Fruit fly (Drosophila melanogaster) whole organism: Measurements from ENCODE around the gene CG46306.

Experiments used
- CG8478 ChIP-seq: fragments of >200 bp; optimal IDR thresholded peaks from 2 replicates; lab custom pipeline; 2018; ENCODE audit warnings: inconsistent platforms
- Dll ChIP-seq: fragments of >200 bp; optimal IDR thresholded peaks from 2 replicates; lab custom pipeline; 2017
- EcR ChIP-seq, 2 experiments: fragments of >200 bp; optimal IDR thresholded peaks; 2 replicates each; lab custom pipeline; 2017; ENCODE audit warnings: missing biosample characterization in 2 of 2, missing genetic modification characterization in 2 of 2, missing genetic modification reagents in 2 of 2
- pan ChIP-seq: fragments of >200 bp; optimal IDR thresholded peaks from 2 replicates; lab custom pipeline; 2017
- psq ChIP-seq: fragments of >200 bp; optimal IDR thresholded peaks from 2 replicates; lab custom pipeline; 2017
- usp ChIP-seq: fragments of >200 bp; optimal IDR thresholded peaks from 2 replicates; lab custom pipeline; 2017; ENCODE audit warnings: missing biosample characterization, missing genetic modification characterization, mixed read lengths

Gene CG46306

DNA sequence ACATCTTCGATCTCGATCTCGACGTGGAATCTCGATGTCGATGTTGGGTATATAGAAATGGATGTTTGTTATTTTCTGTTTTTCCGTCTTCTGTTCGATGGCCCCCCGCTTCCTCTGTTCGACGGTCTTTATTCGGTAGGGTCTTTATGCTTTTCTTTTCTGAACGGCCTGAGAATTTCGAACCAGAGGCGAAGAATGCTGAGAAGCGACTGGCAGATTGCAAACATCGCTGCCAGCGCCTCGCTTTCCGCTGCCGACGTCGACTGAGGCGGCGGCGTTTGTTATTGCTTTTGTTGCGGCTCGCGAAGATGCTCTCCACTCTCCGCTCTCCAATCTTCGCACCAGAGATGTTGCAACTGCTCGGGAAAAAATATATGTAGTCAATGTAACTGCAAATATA, at the start of gene CG46306, which contains the start of gene CG13004:
TSS of gene CG46306 (minus strand) at position 217 of the 400 bp plus-strand sequence.
TSS of gene CG13004 (minus strand) at position 217 of the 400 bp plus-strand sequence.
- TF ChIP-seq CG8478 = no peak
- no peak for TF ChIP-seq EcR (GFP tag; optimal IDR thresholded peaks at IDR 0.05; lab: Kevin White, UChicago)
- no peak for TF ChIP-seq psq (lab: Kevin White, UChicago)
- TF ChIP-seq usp (GFP tag; lab: Kevin White, UChicago) = no peak
- no peak for TF ChIP-seq pan
- no peak for TF ChIP-seq Dll

DNA sequence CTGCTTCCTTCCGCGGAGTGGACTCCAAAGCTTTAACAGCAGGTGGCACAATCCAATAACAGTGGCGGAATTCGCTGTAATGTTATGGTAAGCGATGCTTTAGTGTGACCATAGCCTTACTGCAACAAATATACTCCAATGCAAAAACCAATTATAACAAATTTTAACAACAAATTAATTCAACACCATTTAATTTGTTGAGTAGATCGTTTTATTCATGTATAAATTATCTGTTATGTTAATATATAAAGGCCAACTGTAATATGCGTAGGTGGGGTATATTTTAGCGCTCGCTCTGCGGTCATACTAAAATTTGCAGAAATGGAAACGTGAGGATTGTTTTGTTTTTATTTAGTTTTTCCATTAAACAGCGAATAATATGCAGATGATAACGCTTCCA, 49.0 kb upstream of the CG46306 start, which contains the start of the genes Nprl2 and Polr3I:
TSS of gene Nprl2 (minus strand) at position 86 of the 400 bp plus-strand sequence.
TSS of gene Polr3I (plus strand) at position 302 of the 400 bp plus-strand sequence.
- no peak for TF ChIP-seq psq (lab: Kevin White, UChicago)
- no peak for TF ChIP-seq usp (GFP tag; lab: Kevin White, UChicago)

DNA sequence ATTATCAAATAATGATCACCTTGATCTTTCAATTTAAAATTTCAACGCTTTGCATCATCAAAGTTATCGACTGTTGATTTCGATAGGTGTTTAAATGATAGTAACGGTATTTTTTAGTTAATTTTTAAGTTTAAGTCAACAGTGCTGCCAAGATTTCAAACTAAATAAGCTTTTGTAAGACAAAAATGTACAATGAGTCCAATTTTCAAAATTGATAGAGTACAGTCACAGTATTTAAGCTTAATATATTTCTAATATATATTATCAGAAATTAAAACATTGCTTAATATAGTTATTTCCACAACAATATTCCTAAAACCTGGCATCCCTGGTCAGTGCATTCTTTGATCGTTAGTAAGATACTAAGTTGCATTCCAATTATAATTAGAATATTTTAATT, 45.7 kb upstream of the CG46306 start, which contains the start of gene CG4872:
TSS of gene CG4872 (plus strand) at position 333 of the 400 bp plus-strand sequence.
- TF ChIP-seq psq (lab: Kevin White, UChicago) (no peak), CG8478 (no peak), EcR (GFP tag; optimal IDR thresholded peaks at IDR 0.05; lab: Kevin White, UChicago) (no peak), Dll (no peak), pan (no peak), usp (GFP tag; lab: Kevin White, UChicago) (no peak)

DNA sequence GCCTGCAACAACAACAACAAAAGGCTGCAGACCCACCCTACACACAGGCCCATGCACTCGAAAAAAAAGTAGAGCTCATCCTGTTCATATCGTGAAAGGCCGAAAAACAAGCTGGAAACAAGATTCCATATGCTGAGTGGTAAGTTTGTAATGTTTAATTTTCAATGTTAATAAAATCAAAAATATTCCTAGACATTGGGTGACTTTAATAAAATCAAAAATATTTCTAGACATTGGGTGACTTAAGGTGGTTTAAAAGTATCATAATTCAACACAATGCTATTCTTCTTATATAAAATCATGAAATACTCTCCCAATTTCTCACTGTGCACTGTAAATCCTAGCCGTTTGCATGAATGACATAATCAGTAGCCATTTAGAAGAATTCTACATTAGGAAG, 44.7 kb upstream of the CG46306 start:
- TF ChIP-seq psq (lab: Kevin White, UChicago) (no peak), CG8478 (no peak), usp (GFP tag; lab: Kevin White, UChicago) (no peak), EcR (GFP tag; optimal IDR thresholded peaks at IDR 0.05; lab: Kevin White, UChicago) (no peak), pan (no peak), Dll (no peak)

DNA sequence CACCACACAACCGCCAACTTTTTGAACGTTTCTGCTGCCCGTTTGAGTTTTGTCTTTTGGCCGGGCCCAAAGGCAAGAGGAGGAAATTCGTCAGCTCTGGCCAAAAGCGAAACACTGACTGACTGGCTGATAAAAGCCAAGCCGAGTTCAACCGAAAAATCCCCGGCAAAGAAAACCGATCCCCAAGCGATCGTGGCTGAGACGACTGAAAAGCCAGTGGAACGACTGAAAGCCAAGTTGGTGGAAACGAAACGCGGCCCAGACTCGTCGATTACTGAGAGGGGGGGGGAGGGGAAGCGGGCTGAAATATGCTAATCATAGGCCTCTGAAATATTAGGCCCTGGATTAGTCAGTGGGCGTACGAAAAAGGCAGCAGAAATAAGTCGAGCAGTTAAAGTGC, 41.1 kb upstream of the CG46306 start, which contains the start of gene CG13003:
TSS of gene CG13003 (minus strand) at position 120 of the 400 bp plus-strand sequence.
- no peak for TF ChIP-seq psq (lab: Kevin White, UChicago)
- TF ChIP-seq EcR (GFP tag; optimal IDR thresholded peaks at IDR 0.05; lab: Kevin White, UChicago) = no peak
- no peak for TF ChIP-seq Dll
- TF ChIP-seq usp (GFP tag; lab: Kevin White, UChicago) = no peak
- no peak for TF ChIP-seq pan
- TF ChIP-seq CG8478 = no peak

DNA sequence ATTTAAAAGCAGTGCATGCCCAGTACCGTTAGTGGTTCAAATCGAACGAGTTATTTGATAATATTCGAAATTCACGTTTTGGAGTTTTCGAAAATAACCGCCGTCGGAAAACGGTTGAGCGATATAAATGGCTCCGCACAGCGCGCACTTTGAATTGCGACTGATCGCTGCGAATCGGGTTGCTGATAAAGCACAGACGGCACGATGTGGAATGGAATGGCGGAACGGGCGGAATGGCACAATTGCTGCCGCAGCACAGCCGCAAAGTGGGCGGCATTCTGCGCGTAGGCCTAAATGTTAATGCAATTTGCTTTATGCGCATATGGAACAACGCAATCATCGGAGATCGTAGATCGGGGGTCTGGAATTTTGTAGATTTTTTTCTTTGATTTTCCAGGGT, 39.4 kb upstream of the CG46306 start:
- TF ChIP-seq usp (GFP tag; lab: Kevin White, UChicago) = no peak
- TF ChIP-seq Dll = no peak
- no peak for TF ChIP-seq EcR (GFP tag; optimal IDR thresholded peaks at IDR 0.05; lab: Kevin White, UChicago)
- TF ChIP-seq pan = no peak
- no peak for TF ChIP-seq CG8478
- TF ChIP-seq psq (lab: Kevin White, UChicago) = no peak

DNA sequence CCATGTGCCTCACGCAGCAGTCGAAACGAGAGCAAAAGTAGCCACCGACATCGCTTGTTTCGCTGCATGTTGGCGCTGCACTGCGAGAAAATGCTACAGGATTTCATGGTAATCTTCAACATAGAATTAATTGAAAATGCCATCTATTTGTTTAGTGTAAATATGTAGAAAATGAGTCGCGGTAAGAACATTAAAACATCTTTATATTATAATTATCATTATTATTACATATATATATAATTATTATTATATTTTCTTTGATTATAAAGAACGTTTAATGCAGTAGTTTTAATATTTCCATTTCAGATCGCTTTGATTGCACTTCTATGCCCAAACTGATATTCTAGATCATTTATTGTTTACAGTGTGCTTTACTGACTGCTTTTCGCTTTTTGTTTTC, 37.7 kb upstream of the CG46306 start:
- TF ChIP-seq EcR (GFP tag; optimal IDR thresholded peaks at IDR 0.05; lab: Kevin White, UChicago) (no peak), Dll (no peak), CG8478 (no peak), psq (lab: Kevin White, UChicago) (no peak), pan (no peak), usp (GFP tag; lab: Kevin White, UChicago) (no peak)

DNA sequence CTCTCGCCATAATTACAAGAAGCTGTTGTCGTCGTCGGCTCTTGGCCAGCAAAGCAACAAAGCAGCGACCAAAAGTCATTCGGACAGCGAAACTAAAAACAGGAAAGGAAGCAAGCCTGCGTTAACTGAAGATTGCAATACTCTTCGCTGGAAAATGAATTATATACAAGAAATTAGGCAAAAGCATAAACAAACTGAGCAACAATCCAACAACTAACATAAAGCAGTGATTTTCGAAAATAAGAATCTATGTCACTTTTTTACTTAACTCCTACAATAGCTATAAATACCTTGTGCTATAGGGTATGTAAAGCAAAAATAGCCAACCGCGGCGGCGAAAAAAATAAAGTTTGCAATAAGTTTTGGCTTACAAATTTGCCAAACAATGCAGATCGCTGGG, 36.5 kb upstream of the CG46306 start:
- TF ChIP-seq Dll (no peak), psq (lab: Kevin White, UChicago) (no peak), CG8478 (no peak), pan (no peak), EcR (GFP tag; optimal IDR thresholded peaks at IDR 0.05; lab: Kevin White, UChicago) (no peak), usp (GFP tag; lab: Kevin White, UChicago) (no peak)

DNA sequence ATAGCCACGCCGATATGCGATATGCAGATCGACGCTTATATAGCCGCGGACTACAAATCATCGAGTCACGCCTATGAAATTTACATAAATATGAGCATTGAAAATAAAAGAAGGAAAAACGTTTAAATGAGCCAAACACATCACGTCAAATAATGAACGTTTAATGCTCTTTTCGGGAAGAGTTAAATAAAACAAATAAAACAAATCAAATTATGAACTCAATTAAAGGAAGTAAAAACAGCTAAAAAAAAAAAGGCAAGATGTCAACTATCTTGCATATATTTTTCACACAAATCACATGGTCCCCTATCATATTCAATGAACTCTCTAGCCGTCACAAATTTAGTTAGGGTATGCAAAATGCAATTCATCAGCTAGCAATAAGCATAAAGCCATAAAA, 32.3 kb upstream of the CG46306 start:
- TF ChIP-seq pan = no peak
- no peak for TF ChIP-seq psq (lab: Kevin White, UChicago)
- no peak for TF ChIP-seq CG8478
- no peak for TF ChIP-seq usp (GFP tag; lab: Kevin White, UChicago)
- TF ChIP-seq Dll = no peak
- TF ChIP-seq EcR (GFP tag; optimal IDR thresholded peaks at IDR 0.05; lab: Kevin White, UChicago) = no peak

DNA sequence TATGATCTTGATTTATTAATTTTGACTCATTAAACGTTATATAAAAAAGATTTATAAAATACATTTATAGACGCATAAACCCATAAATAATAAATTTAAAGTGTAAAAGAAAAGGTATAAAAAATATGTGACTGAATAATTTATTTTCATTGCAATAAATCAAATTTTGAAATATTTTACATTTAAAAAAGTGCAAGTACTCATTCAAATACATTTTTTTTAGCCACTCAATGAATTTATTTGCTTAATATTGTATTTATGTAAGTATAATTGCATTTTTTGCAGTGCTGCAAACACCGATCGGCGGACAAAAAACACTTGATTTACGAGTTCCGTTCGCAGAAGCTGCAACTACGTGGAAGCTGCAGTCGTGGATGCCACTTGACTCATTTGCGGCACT, 24.4 kb upstream of the CG46306 start:
- TF ChIP-seq CG8478 (no peak), pan (no peak), EcR (GFP tag; optimal IDR thresholded peaks at IDR 0.05; lab: Kevin White, UChicago) (no peak)

DNA sequence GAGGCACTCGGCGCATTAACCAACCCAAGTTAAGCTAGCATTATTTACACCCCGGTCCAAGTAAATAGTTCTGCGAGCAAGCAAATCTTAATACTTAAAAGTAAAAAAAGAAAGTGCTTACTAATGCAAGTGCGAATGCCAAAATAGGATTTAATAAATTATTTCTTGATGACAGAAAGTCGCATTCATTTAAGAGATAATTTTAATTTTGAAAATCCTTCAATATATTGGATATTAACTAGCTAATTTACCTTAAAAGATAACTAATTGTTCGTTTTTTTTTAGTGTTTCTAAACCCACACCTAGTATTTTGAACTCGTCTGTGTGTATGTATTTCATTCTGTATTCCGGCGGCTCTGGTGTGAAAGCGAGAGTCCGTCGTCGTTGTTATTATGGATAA, 19.4 kb upstream of the CG46306 start:
- TF ChIP-seq pan = no peak

DNA sequence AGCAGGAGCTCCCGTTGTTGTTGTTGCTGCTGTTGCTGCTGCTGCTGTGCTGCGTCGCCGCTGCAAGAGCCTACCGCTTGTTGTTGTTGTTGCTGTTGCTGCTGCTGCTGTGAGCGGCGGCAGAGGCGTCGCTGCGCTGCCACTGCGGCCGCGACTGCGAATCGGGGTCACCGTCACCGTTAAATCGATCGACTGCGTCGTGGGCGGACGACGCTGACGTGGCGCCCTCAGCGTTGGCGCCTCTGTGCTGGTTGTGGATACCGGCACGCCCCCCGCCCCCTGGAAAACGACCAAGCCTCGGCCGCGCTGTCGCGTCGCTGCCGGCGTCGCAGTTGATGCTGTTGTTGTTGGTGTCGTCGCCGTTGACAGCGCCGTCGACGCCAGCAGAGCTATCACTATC, 14.2 kb upstream of the CG46306 start:
- TF ChIP-seq usp (GFP tag; lab: Kevin White, UChicago) (no peak), Dll (no peak), CG8478 (no peak), EcR (GFP tag; optimal IDR thresholded peaks at IDR 0.05; lab: Kevin White, UChicago) (no peak)

DNA sequence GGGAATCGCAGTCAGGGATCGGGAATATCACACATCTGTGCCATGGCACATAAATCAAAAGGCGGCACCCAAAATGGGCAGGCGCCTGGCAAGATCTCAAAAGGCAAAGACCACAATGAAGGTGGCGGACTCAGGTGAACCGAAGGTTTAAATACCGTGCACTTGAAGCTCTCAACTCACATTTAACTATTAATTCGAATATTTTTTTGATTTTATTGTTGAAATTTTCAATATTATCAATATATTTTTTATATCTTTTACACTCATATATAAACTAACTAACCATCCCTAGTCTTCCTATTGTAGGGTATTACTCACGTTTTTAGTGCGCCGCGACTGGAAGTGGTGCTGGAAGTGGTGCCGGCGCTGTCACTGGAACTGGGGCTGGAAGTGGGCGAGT, 13.7 kb upstream of the CG46306 start:
- TF ChIP-seq psq (lab: Kevin White, UChicago) (no peak), CG8478 (no peak), usp (GFP tag; lab: Kevin White, UChicago) (no peak), Dll (no peak), EcR (GFP tag; optimal IDR thresholded peaks at IDR 0.05; lab: Kevin White, UChicago) (no peak), pan (no peak)

DNA sequence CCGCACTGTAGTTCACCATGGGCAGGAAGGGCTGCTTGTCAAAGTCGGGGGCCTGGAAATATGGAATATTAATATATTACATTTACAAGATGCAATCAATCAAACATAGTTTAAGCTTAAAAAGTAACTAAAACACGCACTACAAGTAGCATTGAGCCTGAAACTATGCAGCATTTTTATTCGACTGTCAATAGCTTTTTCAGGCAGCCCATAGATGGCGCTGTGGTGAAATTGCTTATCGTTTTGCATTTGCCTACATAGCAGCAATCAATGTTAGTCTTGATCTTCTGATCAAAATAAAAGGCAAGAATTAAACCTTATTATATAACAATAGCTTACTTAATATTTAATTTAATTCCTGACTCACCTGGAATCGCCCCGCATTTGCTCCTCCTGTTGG, 11.3 kb upstream of the CG46306 start:
- TF ChIP-seq usp (GFP tag; lab: Kevin White, UChicago) = no peak
- TF ChIP-seq CG8478 = no peak
- no peak for TF ChIP-seq Dll
- no peak for TF ChIP-seq psq (lab: Kevin White, UChicago)
- TF ChIP-seq pan = no peak
- TF ChIP-seq EcR (GFP tag; optimal IDR thresholded peaks at IDR 0.05; lab: Kevin White, UChicago) = no peak
